Worm (Caenorhabditis elegans): ENCODE data around the gene skr-4.
A peak's percentile ranks its signal among the peaks of the same experiment; 100 is the strongest.
"Not testable (repeated sequence)": the region's sequence is repeated elsewhere in the genome, so short reads cannot be mapped to it uniquely, and the experiment has no call there.

The skr-4 gene

DNA sequence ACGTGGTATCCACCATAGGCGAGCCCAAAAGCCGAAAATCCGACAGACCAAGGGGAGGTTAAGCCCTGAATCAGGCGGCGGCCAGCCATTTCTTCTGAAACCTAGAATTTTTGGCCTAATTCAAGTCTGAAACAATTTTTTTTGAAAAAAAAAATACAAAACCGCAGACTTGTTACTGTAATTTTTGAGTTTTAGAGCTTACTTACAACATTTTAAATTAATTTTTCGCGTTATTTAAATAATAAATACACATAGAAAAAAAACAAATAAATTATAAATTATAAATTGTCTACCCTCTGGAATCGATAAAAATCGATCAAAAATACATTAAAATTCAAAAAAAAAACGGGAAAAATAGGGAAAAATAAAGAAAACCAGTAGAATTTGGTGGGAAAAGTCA lies 22.5 kb downstream of the skr-4 start, which contains the start of gene dhs-24:
Gene dhs-24 (minus strand): TSS at position 101 of the 400 bp plus-strand sequence.
- TF ChIP-seq ztf-26 (tag; optimal IDR thresholded peaks at IDR 0.05), result no peak
- no peak for TF ChIP-seq xnd-1 (tag; optimal IDR thresholded peaks at IDR 0.05)
- no peak for TF ChIP-seq nhr-179 (tag; optimal IDR thresholded peaks at IDR 0.05)
- no peak for TF ChIP-seq tbp1 (GFP tag; optimal IDR thresholded peaks at IDR 0.05)
- TF ChIP-seq ceh-58 (GFP tag; IDR thresholded peaks at IDR 0.05), result 0 out of 2 replicates have a peak, but pooled peaks have one; percentile 33

DNA sequence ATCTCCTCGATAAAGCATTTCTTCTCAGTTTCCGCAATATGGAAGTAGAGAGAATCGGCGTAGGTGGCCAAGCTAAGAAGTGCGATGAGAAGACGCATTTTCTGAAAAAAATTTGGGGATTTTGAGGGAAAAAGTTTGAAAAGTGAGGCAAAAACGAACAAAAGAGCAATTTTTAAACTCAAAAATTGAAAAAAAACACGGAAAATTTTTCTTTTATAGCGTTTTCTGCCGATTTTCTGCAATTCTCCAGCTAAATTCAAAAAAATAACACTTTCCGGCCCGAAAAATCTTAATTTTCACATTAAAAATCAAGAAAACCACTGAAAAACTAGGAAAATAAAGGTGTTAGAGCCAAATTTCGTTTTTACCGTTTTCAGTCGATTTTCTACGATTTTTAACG lies 25.0 kb downstream of the skr-4 start, which contains the start of gene tmed-4:
Gene tmed-4 (minus strand): TSS at position 101 of the 400 bp plus-strand sequence.
- TF ChIP-seq ceh-40 (GFP tag; IDR thresholded peaks at IDR 0.05); F22D6.2 (tag; optimal IDR thresholded peaks at IDR 0.05); ztf-6 (GFP tag; IDR thresholded peaks at IDR 0.05): not testable (repeated sequence)

DNA sequence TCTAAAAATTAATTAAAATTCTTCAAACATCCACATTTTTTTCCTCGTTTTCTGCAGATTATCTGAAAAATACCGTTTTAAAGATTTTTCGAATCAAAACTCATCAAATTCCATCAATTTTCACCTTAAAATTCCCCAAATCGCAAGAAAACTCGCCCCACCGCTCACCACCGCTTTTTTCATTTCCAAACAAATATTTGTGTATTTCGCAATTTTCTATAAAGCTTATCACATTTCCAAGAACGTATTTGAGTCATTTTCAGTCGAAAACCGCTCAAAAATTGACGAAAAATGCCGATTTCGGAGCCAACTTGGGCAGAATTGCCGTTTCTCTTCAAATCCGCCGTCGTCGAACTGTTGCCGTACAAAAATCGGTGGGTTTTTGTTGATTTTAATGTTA lies 25.7 kb downstream of the skr-4 start, which contains the start of gene Y60A3A.8:
Gene Y60A3A.8 (plus strand): TSS at position 258 of the 400 bp plus-strand sequence.
- TF ChIP-seq cebp-1 (GFP tag; IDR thresholded peaks at IDR 0.05) (peak; percentile 77), cebp-1 (tag; optimal IDR thresholded peaks at IDR 0.05) (peak; percentile 81)

DNA sequence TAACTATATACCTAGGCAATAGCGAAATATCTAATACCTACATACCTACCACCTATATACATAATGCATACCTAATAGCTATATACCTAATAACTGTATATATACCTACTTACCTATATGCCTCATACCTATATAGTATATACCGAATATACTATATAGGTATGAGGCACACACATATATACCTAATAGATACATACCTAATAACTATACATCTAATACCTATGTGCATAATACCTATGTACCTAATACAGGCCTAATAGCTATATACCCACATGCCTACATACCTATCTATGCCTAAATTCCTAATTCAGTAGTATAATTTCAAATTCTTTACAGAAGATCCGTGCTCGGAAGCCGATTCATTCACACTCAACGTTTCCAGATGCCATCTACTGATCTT lies 30.5 kb downstream of the skr-4 start:
- TF ChIP-seq mxl-1 (tag; optimal IDR thresholded peaks at IDR 0.05) (no peak), nhr-90 (tag; optimal IDR thresholded peaks at IDR 0.05) (no peak), snpc-4 (GFP tag; optimal IDR thresholded peaks at IDR 0.05) (no peak), snpc-4 (tag; optimal IDR thresholded peaks at IDR 0.05) (no peak), nfya-1 (tag; optimal IDR thresholded peaks at IDR 0.05; ENCODE audit: borderline replicate concordance, insufficient read depth) (no peak), Y95B8A.8 (GFP tag; IDR thresholded peaks at IDR 0.05) (no peak), F57A8.1 (GFP tag; optimal IDR thresholded peaks at IDR 0.05) (no peak), him-1 (tag; optimal IDR thresholded peaks at IDR 0.05) (no peak), ekl-4 (GFP tag; IDR thresholded peaks at IDR 0.05) (no peak), sptf-2 (GFP tag; optimal IDR thresholded peaks at IDR 0.05) (no peak), bed-2 (GFP tag; IDR thresholded peaks at IDR 0.05) (no peak), ceh-40 (GFP tag; IDR thresholded peaks at IDR 0.05) (no peak), egrh-3 (GFP tag; IDR thresholded peaks at IDR 0.05) (no peak), ztf-18 (tag; optimal IDR thresholded peaks at IDR 0.05) (no peak)

DNA sequence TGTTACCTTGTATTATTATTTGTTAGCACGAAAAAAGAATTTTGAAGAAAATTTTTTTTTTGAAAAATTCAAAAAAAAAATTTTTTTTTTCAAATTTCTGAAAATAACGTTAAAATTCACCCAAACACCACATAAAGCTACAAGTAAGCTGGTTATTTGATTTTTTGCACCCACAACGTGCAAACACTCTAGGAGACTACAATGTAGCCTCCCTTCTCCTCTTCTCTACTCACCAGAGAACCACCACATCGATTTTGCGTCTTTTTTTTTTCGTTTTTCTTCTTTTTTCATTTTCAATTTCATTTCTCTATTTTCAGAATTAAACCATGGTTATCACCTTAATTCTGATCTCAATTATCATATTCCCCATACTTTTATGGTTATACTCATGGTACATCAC lies 31.1 kb downstream of the skr-4 start, which contains the start of gene abhd-3.1:
Gene abhd-3.1 (plus strand): TSS at position 318 of the 400 bp plus-strand sequence.
- TF ChIP-seq mxl-1 (tag; optimal IDR thresholded peaks at IDR 0.05) (no peak), mes-4 (tag; optimal IDR thresholded peaks at IDR 0.05) (no peak), lsy-27 (tag; optimal IDR thresholded peaks at IDR 0.05; ENCODE audit: borderline replicate concordance, insufficient read depth) (no peak), ets-4 (GFP tag; optimal IDR thresholded peaks at IDR 0.05) (no peak)

DNA sequence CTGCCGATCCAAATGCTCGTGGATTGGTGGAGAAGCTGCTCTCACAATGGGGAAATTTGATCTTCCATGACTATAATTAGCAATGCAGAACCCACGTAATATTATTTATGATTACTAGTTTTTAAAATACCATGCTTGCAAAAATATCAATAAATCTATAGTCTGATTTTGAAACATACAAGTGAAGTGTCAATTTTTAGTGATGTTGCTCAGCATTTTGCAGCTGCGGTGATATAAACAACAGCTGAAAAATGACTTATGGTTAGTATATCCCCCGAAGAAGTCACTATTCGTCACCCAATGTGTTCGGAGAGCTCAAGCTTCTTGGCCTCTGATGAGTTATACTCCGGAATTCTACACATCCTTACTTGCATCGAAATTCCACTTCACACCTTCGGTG lies 34.7 kb downstream of the skr-4 start, which contains the start of gene srh-172:
Gene srh-172 (plus strand): TSS at position 301 of the 400 bp plus-strand sequence.
- no peak for TF ChIP-seq sea-2 (GFP tag; IDR thresholded peaks at IDR 0.05)
- no peak for TF ChIP-seq snpc-3.4 (tag; optimal IDR thresholded peaks at IDR 0.05)
- TF ChIP-seq C17E4.6 (GFP tag; IDR thresholded peaks at IDR 0.05), result no peak
- TF ChIP-seq hmg-1.2 (GFP tag; IDR thresholded peaks at IDR 0.05), result no peak
- no peak for TF ChIP-seq snpc-1.1 (tag; optimal IDR thresholded peaks at IDR 0.05; ENCODE audit: insufficient read depth)
- no peak for TF ChIP-seq atf-7 (tag; optimal IDR thresholded peaks at IDR 0.05)
- no peak for TF ChIP-seq snpc-4 (GFP tag; optimal IDR thresholded peaks at IDR 0.05)
- TF ChIP-seq snpc-4 (tag; optimal IDR thresholded peaks at IDR 0.05), result no peak
- no peak for TF ChIP-seq mcd-1 (GFP tag; IDR thresholded peaks at IDR 0.05)
